Fruit fly (Drosophila melanogaster): ENCODE results near the gene Wdr81.

Wdr81 gene

dm6 chr2L:11989729-11990128 is 31.0 kb downstream of the Wdr81 start, which contains the start of the genes zuc and dgt2 (continued):
- TF ChIP-seq slbo (GFP tag; IDR thresholded peaks at IDR 0.05) (no peak), vvl (GFP tag; IDR thresholded peaks at IDR 0.05) (peak; percentile 22; the same call in 1 of the 2 replicates), CG30431 (GFP tag; optimal IDR thresholded peaks at IDR 0.05) (no peak), CG4730 (GFP tag; IDR thresholded peaks at IDR 0.05) (no peak), CG9727 (GFP tag; optimal IDR thresholded peaks at IDR 0.05) (no peak), Scr (GFP tag; IDR thresholded peaks at IDR 0.05; ENCODE audit: partially characterized antibody) (peak; percentile 25), lov (optimal IDR thresholded peaks at IDR 0.05) (no peak), lov (GFP tag; IDR thresholded peaks at IDR 0.05) (no peak), zen2 (GFP tag; IDR thresholded peaks at IDR 0.05; ENCODE audit: partially characterized antibody) (no peak; the same call in 2 of the 3 replicates), CG14667 (GFP tag; IDR thresholded peaks at IDR 0.05) (no peak), Neu2 (GFP tag; optimal IDR thresholded peaks at IDR 0.05; ENCODE audit: borderline replicate concordance) (no peak), fd96Cb (tag; optimal IDR thresholded peaks at IDR 0.05) (no peak), abd-A (tag; optimal IDR thresholded peaks at IDR 0.05) (no peak), dysf (GFP tag; IDR thresholded peaks at IDR 0.05) (no peak), Kr (GFP tag; optimal IDR thresholded peaks at IDR 0.05) (no peak), Myb (GFP tag; optimal IDR thresholded peaks at IDR 0.05) (peak; percentile 11), CG6813 (GFP tag; optimal IDR thresholded peaks at IDR 0.05) (no peak), hkb (optimal IDR thresholded peaks at IDR 0.05) (no peak), hkb (GFP tag; IDR thresholded peaks at IDR 0.05) (no peak), nerfin-1 (tag; optimal IDR thresholded peaks at IDR 0.05) (no peak), tin (GFP tag; optimal IDR thresholded peaks at IDR 0.05) (no peak), Mes4 (GFP tag; optimal IDR thresholded peaks at IDR 0.05) (no peak), CG18011 (GFP tag; optimal IDR thresholded peaks at IDR 0.05) (no peak), unpg (GFP tag; optimal IDR thresholded peaks at IDR 0.05) (no peak), CG8924 (tag; optimal IDR thresholded peaks at IDR 0.05) (peak; percentile 10), dati (GFP tag; IDR thresholded peaks at IDR 0.05) (no peak), Ets65A (GFP tag) (no peak), toy (GFP tag; IDR thresholded peaks at IDR 0.05) (no peak), CG16863 (GFP tag; optimal IDR thresholded peaks at IDR 0.05) (no peak), BtbVII (GFP tag; optimal IDR thresholded peaks at IDR 0.05) (no peak), mirr (GFP tag; optimal IDR thresholded peaks at IDR 0.05) (no peak), cad (GFP tag; optimal IDR thresholded peaks at IDR 0.05) (no peak), gem (tag; optimal IDR thresholded peaks at IDR 0.05) (no peak), gsb-n (tag; optimal IDR thresholded peaks at IDR 0.05) (no peak), jumu (GFP tag; optimal IDR thresholded peaks at IDR 0.05) (no peak), CG5953 (GFP tag; IDR thresholded peaks at IDR 0.05) (no peak), CG43689 (GFP tag; IDR thresholded peaks at IDR 0.05) (no peak), CG13424 (tag; optimal IDR thresholded peaks at IDR 0.05) (no peak), sc (optimal IDR thresholded peaks at IDR 0.05) (no peak), sc (GFP tag; optimal IDR thresholded peaks at IDR 0.05) (no peak), CG7928 (GFP tag; optimal IDR thresholded peaks at IDR 0.05) (no peak), MBD-R2 (GFP tag; IDR thresholded peaks at IDR 0.05) (peak; percentile 71), cas (GFP tag; IDR thresholded peaks at IDR 0.05) (no peak), onecut (GFP tag; IDR thresholded peaks at IDR 0.05) (no peak), NK7.1 (GFP tag; optimal IDR thresholded peaks at IDR 0.05) (no peak), slp2 (GFP tag; optimal IDR thresholded peaks at IDR 0.05) (no peak), ro (GFP tag; IDR thresholded peaks at IDR 0.05) (no peak), CG4328 (GFP tag; optimal IDR thresholded peaks at IDR 0.05) (no peak), Ptx1 (GFP tag; IDR thresholded peaks at IDR 0.05) (no peak), Atf3 (GFP tag; optimal IDR thresholded peaks at IDR 0.05) (no peak), h (optimal IDR thresholded peaks at IDR 0.05) (no peak), twi (tag; optimal IDR thresholded peaks at IDR 0.05) (no peak), CG14050 (GFP tag; IDR thresholded peaks at IDR 0.05) (no peak), Sry-δ (GFP tag; optimal IDR thresholded peaks at IDR 0.05) (no peak)
